Worm (Caenorhabditis elegans): ENCODE measurements around the gene C54C6.4.

C54C6.4 gene

ce11 chrIII:3532035-3532434, 21.4 kb upstream of the C54C6.4 start (continued):
- TF ChIP-seq unc-39 (tag; optimal IDR thresholded peaks at IDR 0.05) (no peak), nhr-11 (tag; optimal IDR thresholded peaks at IDR 0.05) (no peak), ceh-16 (tag; optimal IDR thresholded peaks at IDR 0.05) (no peak), nhr-237 (tag; optimal IDR thresholded peaks at IDR 0.05) (no peak), nhr-25 (tag; optimal IDR thresholded peaks at IDR 0.05) (no peak), nhr-23 (tag; optimal IDR thresholded peaks at IDR 0.05) (no peak), sma-9 (GFP tag; optimal IDR thresholded peaks at IDR 0.05) (peak; percentile 68), sma-9 (tag; optimal IDR thresholded peaks at IDR 0.05) (no peak), mbf-1 (tag; optimal IDR thresholded peaks at IDR 0.05) (no peak), aly-2 (tag; optimal IDR thresholded peaks at IDR 0.05) (no peak), blmp-1 (tag; optimal IDR thresholded peaks at IDR 0.05; ENCODE audit: insufficient read depth) (no peak), lin-39 (tag; optimal IDR thresholded peaks at IDR 0.05) (no peak), zag-1 (tag; optimal IDR thresholded peaks at IDR 0.05) (peak; percentile 58), ceh-82 (tag; optimal IDR thresholded peaks at IDR 0.05) (no peak), elt-3 (tag; optimal IDR thresholded peaks at IDR 0.05) (no peak), ama-1 (optimal IDR thresholded peaks at IDR 0.05) (no peak), skn-1 (tag; optimal IDR thresholded peaks at IDR 0.05) (no peak), nhr-129 (tag; optimal IDR thresholded peaks at IDR 0.05) (peak; percentile 91), fos-1 (tag; optimal IDR thresholded peaks at IDR 0.05) (peak; percentile 47), peb-1 (tag; optimal IDR thresholded peaks at IDR 0.05) (no peak), dmd-4 (tag; optimal IDR thresholded peaks at IDR 0.05) (no peak), ZK546.5 (tag; optimal IDR thresholded peaks at IDR 0.05) (no peak), gmeb-1 (tag; optimal IDR thresholded peaks at IDR 0.05) (no peak), nhr-77 (tag; optimal IDR thresholded peaks at IDR 0.05) (no peak), nhr-10 (tag; optimal IDR thresholded peaks at IDR 0.05) (no peak)

DNA sequence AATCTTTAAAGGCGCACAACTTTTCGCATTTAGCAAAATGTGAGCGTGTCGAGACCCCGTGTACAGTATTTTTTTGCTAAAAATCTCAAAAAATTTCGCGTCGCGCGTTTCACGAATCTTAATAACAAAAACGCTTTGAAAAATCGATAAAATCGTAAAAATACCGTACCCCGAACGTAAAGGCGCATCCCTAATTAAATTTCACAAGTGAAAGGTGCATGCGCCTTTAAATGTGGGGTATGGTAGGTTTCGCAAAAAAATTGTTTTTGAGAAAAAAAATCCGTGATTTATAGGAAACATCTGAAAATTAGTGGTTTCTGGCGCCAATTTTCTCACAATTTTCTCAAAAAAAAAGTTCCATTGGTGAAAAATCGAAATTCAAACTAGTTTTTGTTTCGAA, 19.3 kb upstream of the C54C6.4 start:
- no peak for TF ChIP-seq mbf-1 (tag; optimal IDR thresholded peaks at IDR 0.05)
- TF ChIP-seq ama-1 (optimal IDR thresholded peaks at IDR 0.05) = no peak
- no peak for TF ChIP-seq unc-55 (GFP tag; optimal IDR thresholded peaks at IDR 0.05)
- no peak for TF ChIP-seq sma-3 (GFP tag; optimal IDR thresholded peaks at IDR 0.05)
- no peak for TF ChIP-seq lin-11 (tag; optimal IDR thresholded peaks at IDR 0.05)
- no peak for TF ChIP-seq F13H6.1 (tag; optimal IDR thresholded peaks at IDR 0.05)
- no peak for TF ChIP-seq Y55F3AM.14 (GFP tag; optimal IDR thresholded peaks at IDR 0.05)
- TF ChIP-seq snpc-4 (tag; optimal IDR thresholded peaks at IDR 0.05) = no peak
- no peak for TF ChIP-seq sem-4 (tag; optimal IDR thresholded peaks at IDR 0.05)
- no peak for TF ChIP-seq egl-27 (tag; optimal IDR thresholded peaks at IDR 0.05)
- TF ChIP-seq blmp-1 (tag; optimal IDR thresholded peaks at IDR 0.05; ENCODE audit: insufficient read depth) = no peak
- TF ChIP-seq nhr-23 (tag; optimal IDR thresholded peaks at IDR 0.05) = no peak
- no peak for TF ChIP-seq C34F6.9 (tag; optimal IDR thresholded peaks at IDR 0.05)
- no peak for TF ChIP-seq dmd-4 (tag; optimal IDR thresholded peaks at IDR 0.05)
- no peak for TF ChIP-seq elt-3 (tag; optimal IDR thresholded peaks at IDR 0.05)
- TF ChIP-seq ztf-11 (tag; optimal IDR thresholded peaks at IDR 0.05) = no peak
- TF ChIP-seq mdl-1 (tag; optimal IDR thresholded peaks at IDR 0.05) = no peak
- TF ChIP-seq lsy-2 (tag; optimal IDR thresholded peaks at IDR 0.05) = no peak

- TF ChIP-seq ZK546.5 (tag; optimal IDR thresholded peaks at IDR 0.05) (no peak), C34F6.9 (tag; optimal IDR thresholded peaks at IDR 0.05) (no peak), nhr-77 (tag; optimal IDR thresholded peaks at IDR 0.05) (no peak), blmp-1 (tag; optimal IDR thresholded peaks at IDR 0.05; ENCODE audit: insufficient read depth) (no peak), lin-13 (GFP tag; optimal IDR thresholded peaks at IDR 0.05) (no peak), nhr-23 (tag; optimal IDR thresholded peaks at IDR 0.05) (no peak)
These were observed 16.0 kb upstream of the C54C6.4 start, which contains the start of gene cfap-20 for ce11 chrIII:3537401-3537800. Gene cfap-20, minus strand, starts transcription at chrIII:3537501.

- TF ChIP-seq nhr-11 (tag; optimal IDR thresholded peaks at IDR 0.05) (no peak), nhr-237 (tag; optimal IDR thresholded peaks at IDR 0.05) (no peak), zag-1 (tag; optimal IDR thresholded peaks at IDR 0.05) (no peak), mdl-1 (tag; optimal IDR thresholded peaks at IDR 0.05) (no peak), unc-55 (GFP tag; optimal IDR thresholded peaks at IDR 0.05) (no peak), sma-3 (GFP tag; optimal IDR thresholded peaks at IDR 0.05) (no peak), nhr-25 (tag; optimal IDR thresholded peaks at IDR 0.05) (no peak), mab-5 (tag; optimal IDR thresholded peaks at IDR 0.05) (no peak), ztf-1 (GFP tag; conservative IDR thresholded peaks at IDR 0.05) (no peak), nhr-10 (tag; optimal IDR thresholded peaks at IDR 0.05) (no peak), crh-2 (tag; optimal IDR thresholded peaks at IDR 0.05) (no peak), nhr-12 (tag; optimal IDR thresholded peaks at IDR 0.05) (no peak), lin-39 (tag; optimal IDR thresholded peaks at IDR 0.05) (no peak), nhr-6 (tag; optimal IDR thresholded peaks at IDR 0.05) (no peak), nhr-23 (tag; optimal IDR thresholded peaks at IDR 0.05) (no peak), ZK546.5 (tag; optimal IDR thresholded peaks at IDR 0.05) (no peak), ceh-82 (tag; optimal IDR thresholded peaks at IDR 0.05) (no peak)
These were observed 13.9 kb upstream of the C54C6.4 start for ce11 chrIII:3539499-3539898.
